Fruit fly (Drosophila melanogaster) whole organism, embryonic: ENCODE data around the gene CG13252.

ENCODE experiments used
- C15 ChIP-seq: fragments of 200-800 bp; sonication (Bioruptor generic); IDR thresholded peaks from 3 replicates; pipeline ENCODE4 v1.3.6; 2022; ENCODE audit warnings: missing biosample characterization, missing genetic modification characterization
- CG10147 ChIP-seq: fragments of 200-800 bp; sonication (Bioruptor generic); optimal IDR thresholded peaks from 2 replicates; lab custom pipeline; 2019; ENCODE audit warnings: missing biosample characterization, mild to moderate bottlenecking, missing genetic modification characterization, moderate library complexity
- CG10462 ChIP-seq: fragments of 200-800 bp; sonication (Bioruptor generic); optimal IDR thresholded peaks from 2 replicates; lab custom pipeline; 2016; ENCODE audit warnings: missing biosample characterization, missing genetic modification characterization
- CG10565 ChIP-seq: fragments of 200-800 bp; sonication (Bioruptor generic); optimal IDR thresholded peaks from 3 replicates; lab custom pipeline; 2016; ENCODE audit warnings: missing biosample characterization, mild to moderate bottlenecking, missing genetic modification characterization
- CG10979 ChIP-seq: fragments of 200-800 bp; sonication (Bioruptor generic); optimal IDR thresholded peaks from 2 replicates; lab custom pipeline; 2018; ENCODE audit warnings: missing biosample characterization, mild to moderate bottlenecking, missing genetic modification characterization, moderate library complexity
- CG11456 ChIP-seq: fragments of 200-800 bp; sonication (Bioruptor generic); IDR thresholded peaks from 3 replicates; pipeline ENCODE4 v1.3.6; 2022; ENCODE audit warnings: missing biosample characterization, missing genetic modification characterization
- CG11560 ChIP-seq: fragments of 200-800 bp; sonication (Bioruptor generic); IDR thresholded peaks from 3 replicates; pipeline ENCODE4 v1.3.6; 2022; ENCODE audit warnings: missing biosample characterization, missing genetic modification characterization
- CG12391 ChIP-seq: fragments of 200-800 bp; sonication (Bioruptor generic); optimal IDR thresholded peaks from 3 replicates; lab custom pipeline; 2018; ENCODE audit warnings: missing biosample characterization, mild to moderate bottlenecking, missing genetic modification characterization, moderate library complexity
- CG13296 ChIP-seq: fragments of 200-800 bp; sonication (Bioruptor generic); optimal IDR thresholded peaks from 3 replicates; lab custom pipeline; 2018; ENCODE audit warnings: missing biosample characterization, mild to moderate bottlenecking, missing genetic modification characterization
- CG14710 ChIP-seq: fragments of 200-800 bp; sonication (Bioruptor generic); optimal IDR thresholded peaks from 3 replicates; lab custom pipeline; 2019; ENCODE audit warnings: missing biosample characterization, mild to moderate bottlenecking, missing genetic modification characterization, moderate library complexity
- CG14860 ChIP-seq: fragments of 200-800 bp; sonication (Bioruptor generic); IDR thresholded peaks from 3 replicates; pipeline ENCODE4 v1.3.6; 2022; ENCODE audit warnings: missing biosample characterization, missing genetic modification characterization; ENCODE audit not compliant: partially characterized antibody
- CG15514 ChIP-seq: fragments of 200-800 bp; sonication (Bioruptor generic); optimal IDR thresholded peaks from 3 replicates; lab custom pipeline; 2017; ENCODE audit warnings: missing biosample characterization, missing genetic modification characterization, mild to moderate bottlenecking, moderate library complexity, missing genetic modification reagents
- CG18262 ChIP-seq: fragments of 200-800 bp; optimal IDR thresholded peaks from 3 replicates; lab custom pipeline; 2019; ENCODE audit warnings: missing biosample characterization, mild to moderate bottlenecking, missing genetic modification characterization, moderate library complexity
- CG2120 ChIP-seq: fragments of 200-800 bp; sonication (Bioruptor generic); optimal IDR thresholded peaks from 3 replicates; lab custom pipeline; 2016; ENCODE audit warnings: missing biosample characterization, missing genetic modification characterization
- CG2678 ChIP-seq: fragments of 200-800 bp; sonication (Bioruptor generic); optimal IDR thresholded peaks from 3 replicates; lab custom pipeline; 2019; ENCODE audit warnings: missing biosample characterization, mild to moderate bottlenecking, missing genetic modification characterization, moderate library complexity
- CG31224 ChIP-seq: fragments of 200-800 bp; sonication (Bioruptor generic); IDR thresholded peaks from 2 replicates; pipeline ENCODE4 v1.3.6; 2022; ENCODE audit warnings: missing biosample characterization, missing genetic modification characterization
- CG34376 ChIP-seq: fragments of 200-800 bp; sonication (Bioruptor generic); optimal IDR thresholded peaks from 2 replicates; lab custom pipeline; 2018; ENCODE audit warnings: missing biosample characterization, mild to moderate bottlenecking, missing genetic modification characterization
- CG34422 ChIP-seq: fragments of 200-800 bp; sonication (Bioruptor generic); IDR thresholded peaks from 3 replicates; pipeline ENCODE4 v1.3.6; 2022; ENCODE audit warnings: missing biosample characterization, missing genetic modification characterization
- CG4617 ChIP-seq: fragments of 200-800 bp; sonication (Bioruptor generic); optimal IDR thresholded peaks from 3 replicates; lab custom pipeline; 2016; ENCODE audit warnings: missing biosample characterization, missing genetic modification characterization, borderline replicate concordance
- CG4820 ChIP-seq: fragments of 200-800 bp; sonication (Bioruptor generic); optimal IDR thresholded peaks from 3 replicates; lab custom pipeline; 2016; ENCODE audit warnings: missing biosample characterization, missing genetic modification characterization
- CG7786 ChIP-seq: fragments of 200-800 bp; sonication (Bioruptor generic); optimal IDR thresholded peaks from 2 replicates; lab custom pipeline; 2016; ENCODE audit warnings: missing biosample characterization, missing genetic modification characterization
- CG7963 ChIP-seq: fragments of 200-800 bp; sonication (Bioruptor generic); IDR thresholded peaks from 3 replicates; pipeline ENCODE4 v1.3.6; 2022; ENCODE audit warnings: missing biosample characterization, missing genetic modification characterization; ENCODE audit not compliant: partially characterized antibody
- CG9727 ChIP-seq: fragments of 200-800 bp; sonication (Bioruptor generic); optimal IDR thresholded peaks from 3 replicates; lab custom pipeline; 2017; ENCODE audit warnings: missing biosample characterization, mild to moderate bottlenecking, missing genetic modification characterization
- Dref ChIP-seq: fragments of 200-800 bp; sonication (Bioruptor generic); IDR thresholded peaks from 2 replicates; pipeline ENCODE4 v1.3.6; 2022; ENCODE audit warnings: missing biosample characterization, missing genetic modification characterization
- E2f2 ChIP-seq: fragments of 200-800 bp; sonication (Bioruptor generic); IDR thresholded peaks from 2 replicates; pipeline ENCODE4 v1.3.6; 2022; ENCODE audit warnings: missing biosample characterization, missing genetic modification characterization
- Gug ChIP-seq: fragments of 200-800 bp; sonication (Bioruptor generic); IDR thresholded peaks from 4 replicates; pipeline ENCODE4 v1.3.6; 2022; ENCODE audit warnings: missing biosample characterization, missing genetic modification characterization
- HHEX ChIP-seq: fragments of 200-800 bp; sonication (Bioruptor generic); optimal IDR thresholded peaks from 3 replicates; lab custom pipeline; 2017; ENCODE audit warnings: missing biosample characterization, mild to moderate bottlenecking, missing genetic modification characterization, missing genetic modification reagents
- Hmr ChIP-seq: fragments of 200-800 bp; sonication (Bioruptor generic); optimal IDR thresholded peaks from 3 replicates; lab custom pipeline; 2017; ENCODE audit warnings: mild to moderate bottlenecking, missing biosample characterization, missing genetic modification reagents, missing genetic modification characterization
- MBD-R2 ChIP-seq: fragments of 200-800 bp; sonication (Bioruptor generic); IDR thresholded peaks from 2 replicates; pipeline ENCODE4 v1.3.6; 2022; ENCODE audit warnings: missing biosample characterization, missing genetic modification characterization
- Mrtf ChIP-seq: fragments of 200-800 bp; sonication (Bioruptor generic); IDR thresholded peaks from 3 replicates; pipeline ENCODE4 v1.3.6; 2022; ENCODE audit warnings: missing biosample characterization, missing genetic modification characterization
- Nf-YB ChIP-seq: fragments of 200-800 bp; sonication (Bioruptor generic); optimal IDR thresholded peaks from 3 replicates; lab custom pipeline; 2019; ENCODE audit warnings: missing biosample characterization, mild to moderate bottlenecking, missing genetic modification characterization, moderate library complexity
- Opbp ChIP-seq: fragments of 200-800 bp; sonication (Bioruptor generic); IDR thresholded peaks from 3 replicates; pipeline ENCODE4 v1.3.6; 2022; ENCODE audit warnings: missing biosample characterization, missing genetic modification characterization; ENCODE audit not compliant: partially characterized antibody
- Vsx1 ChIP-seq: fragments of 200-800 bp; sonication (Bioruptor generic); optimal IDR thresholded peaks from 2 replicates; lab custom pipeline; 2017; ENCODE audit warnings: missing biosample characterization, mild to moderate bottlenecking, missing genetic modification characterization, missing genetic modification reagents
- br ChIP-seq: fragments of >200 bp; optimal IDR thresholded peaks from 2 replicates; lab custom pipeline; 2017
- chn ChIP-seq: fragments of 200-800 bp; sonication (Bioruptor generic); optimal IDR thresholded peaks from 2 replicates; lab custom pipeline; 2016; ENCODE audit warnings: missing biosample characterization, missing genetic modification characterization
- ems ChIP-seq: fragments of 200-800 bp; sonication (Bioruptor generic); optimal IDR thresholded peaks from 3 replicates; lab custom pipeline; 2016; ENCODE audit warnings: missing biosample characterization, missing genetic modification characterization
- gem ChIP-seq: fragments of 200-800 bp; sonication (Bioruptor generic); optimal IDR thresholded peaks from 2 replicates; lab custom pipeline; 2019; ENCODE audit warnings: missing biosample characterization, mild to moderate bottlenecking, missing genetic modification characterization, moderate library complexity
- gfzf ChIP-seq: fragments of 200-800 bp; sonication (Bioruptor generic); optimal IDR thresholded peaks from 2 replicates; lab custom pipeline; 2016; ENCODE audit warnings: missing biosample characterization, mild to moderate bottlenecking, missing genetic modification characterization, moderate library complexity
- hbn ChIP-seq: fragments of 200-800 bp; sonication (Bioruptor generic); IDR thresholded peaks from 2 replicates; pipeline ENCODE4 v1.3.6; 2022; ENCODE audit warnings: missing biosample characterization, missing genetic modification characterization; ENCODE audit not compliant: partially characterized antibody
- inv ChIP-seq: fragments of 200-800 bp; sonication (Bioruptor generic); IDR thresholded peaks from 2 replicates; pipeline ENCODE4 v1.3.6; 2022; ENCODE audit warnings: missing biosample characterization, missing genetic modification characterization; ENCODE audit not compliant: partially characterized antibody
- lola ChIP-seq, 3 experiments: fragments of >200 bp in 2 of 3; fragments of 200-800 bp in 1 of 3; sonication (Bioruptor generic) in 1 of 3; optimal IDR thresholded peaks; 2 replicates each; lab custom pipeline; 2017 to 2019; ENCODE audit warnings: missing biosample characterization in 3 of 3, missing genetic modification characterization in 3 of 3, mild to moderate bottlenecking in 1 of 3, moderate library complexity in 1 of 3
- maf-S ChIP-seq: fragments of 200-800 bp; sonication (Bioruptor generic); optimal IDR thresholded peaks from 2 replicates; lab custom pipeline; 2016; ENCODE audit warnings: missing biosample characterization, missing genetic modification characterization
- odd ChIP-seq: fragments of 200-800 bp; sonication (Bioruptor generic); optimal IDR thresholded peaks from 2 replicates; lab custom pipeline; 2017; ENCODE audit warnings: missing biosample characterization, mild to moderate bottlenecking, missing genetic modification characterization
- prd ChIP-seq, 3 experiments: fragments of >200 bp in 2 of 3; fragments of 200-800 bp in 1 of 3; sonication (Bioruptor generic) in 1 of 3; optimal IDR thresholded peaks in 2 of 3; IDR thresholded peaks in 1 of 3; 2 replicates in 2 of 3; 3 replicates in 1 of 3; pipeline versions ENCODE4 v1.3.6 to Lab custom; 2017 to 2022; ENCODE audit warnings: missing biosample characterization in 1 of 3, missing genetic modification characterization in 1 of 3
- rib ChIP-seq: fragments of 200-800 bp; sonication (Bioruptor generic); IDR thresholded peaks from 2 replicates; pipeline ENCODE4 v1.3.6; 2022; ENCODE audit warnings: missing biosample characterization, missing genetic modification characterization
- sens ChIP-seq: fragments of 200-800 bp; sonication (Bioruptor generic); peaks from one replicate; lab custom pipeline; 2016; ENCODE audit warnings: missing biosample characterization, missing genetic modification characterization
- stc ChIP-seq: fragments of 200-800 bp; sonication (Bioruptor generic); IDR thresholded peaks from 2 replicates; pipeline ENCODE4 v1.3.6; 2022; ENCODE audit warnings: missing biosample characterization, missing genetic modification characterization
- wor ChIP-seq: fragments of 200-800 bp; sonication (Bioruptor generic); IDR thresholded peaks from 2 replicates; pipeline ENCODE4 v1.3.6; 2022; ENCODE audit warnings: missing biosample characterization, missing genetic modification characterization

CG13252 gene

DNA sequence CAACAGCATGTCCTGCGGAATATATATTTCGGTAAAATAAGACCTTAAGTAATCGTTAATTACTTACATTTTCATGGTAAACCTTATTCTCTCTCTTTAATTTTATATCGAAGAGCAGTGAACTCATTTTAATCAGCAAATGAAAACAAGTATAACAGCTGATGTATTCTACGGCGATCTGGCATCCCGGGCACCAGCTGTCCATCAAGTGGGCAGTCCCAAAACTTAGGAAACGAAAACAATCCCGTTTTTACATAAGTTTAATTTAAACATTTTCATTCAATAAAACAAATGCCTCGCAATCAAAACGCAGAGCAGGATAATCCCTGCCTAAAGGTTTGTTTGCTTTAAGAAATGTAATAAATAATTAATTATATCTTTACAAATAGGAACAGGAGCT lies 39.0 kb downstream of the CG13252 start, which contains the start of the genes CG4074 and CG4186 (continued):
- TF ChIP-seq CG12391 (tag; lab: Kevin White, UChicago) (peak; percentile 9), CG2678 (no peak), Gug (GFP tag; lab: Robert Waterston, UW) (no peak), gem (tag; lab: Kevin White, UChicago) (no peak), wor (no peak), E2f2 (no peak), hbn (GFP tag; lab: Robert Waterston, UW) (peak; percentile 45; the same call in 1 of the 2 replicates), stc (no peak), sens (GFP tag; lab: Kevin White, UChicago) (no peak), C15 (GFP tag; lab: Robert Waterston, UW) (no peak), Nf-YB (GFP tag; lab: Kevin White, UChicago) (peak; percentile 52), br (no peak), CG34376 (GFP tag; lab: Kevin White, UChicago) (peak; percentile 9), CG34422 (GFP tag; lab: Robert Waterston, UW) (peak; percentile 25; the same call in 1 of the 3 replicates), CG4617 (GFP tag; lab: Kevin White, UChicago) (peak; percentile 37), CG15514 (peak; percentile 31), odd (no peak), CG11456 (no peak), inv (GFP tag; lab: Robert Waterston, UW) (no peak), CG11560 (tag; lab: Robert Waterston, UW) (no peak), CG10565 (no peak), HHEX (GFP tag; lab: Kevin White, UChicago) (no peak), CG7963 (GFP tag; lab: Robert Waterston, UW) (no peak), ems (GFP tag; lab: Kevin White, UChicago) (no peak), maf-S (GFP tag; lab: Kevin White, UChicago) (no peak), CG10979 (peak; percentile 4), MBD-R2 (GFP tag; lab: Robert Waterston, UW) (peak; percentile 96), Dref (GFP tag; lab: Robert Waterston, UW) (no peak; the same call in 1 of the 2 replicates), rib (GFP tag; lab: Robert Waterston, UW) (no peak)

DNA sequence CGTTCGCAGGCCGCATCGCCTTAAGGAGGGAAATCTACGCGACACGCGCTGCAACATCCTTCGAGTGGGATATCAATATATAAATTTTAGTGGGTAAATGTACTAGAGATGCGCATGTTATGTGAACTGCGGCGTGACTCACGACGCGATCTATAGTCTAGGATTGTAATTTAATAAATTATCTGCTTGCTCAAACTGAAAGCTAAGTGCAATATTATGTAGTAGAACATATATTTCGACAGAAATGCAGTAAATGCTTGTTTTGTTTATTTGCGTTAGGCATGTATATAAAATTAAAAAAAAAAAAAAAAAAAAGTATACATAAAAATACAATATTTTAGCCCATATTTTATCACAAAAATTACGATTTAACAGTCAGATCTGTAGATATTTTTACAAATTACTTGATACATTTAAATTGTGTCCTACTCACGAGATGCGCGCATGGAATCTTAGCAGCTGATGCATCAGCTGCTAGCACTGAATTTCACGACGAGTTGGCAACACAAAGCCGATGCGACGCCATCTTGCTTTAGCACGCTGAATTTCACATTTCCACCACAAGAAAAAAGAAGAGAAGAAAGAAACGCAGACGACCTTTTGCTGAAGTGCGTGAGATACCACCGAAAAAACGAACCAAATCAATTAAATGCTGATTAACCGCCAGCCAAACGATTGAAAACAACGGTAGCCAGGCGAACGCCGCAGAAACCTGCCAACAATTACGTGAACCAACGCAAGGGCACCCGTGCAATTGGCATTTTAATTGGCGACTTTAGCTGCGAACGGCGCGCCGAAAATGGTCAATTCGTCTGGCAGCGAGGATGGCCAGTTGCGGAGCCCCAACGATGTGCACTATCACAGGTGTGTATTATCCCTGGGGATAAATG lies 40.9 kb downstream of the CG13252 start, which contains the start of the genes CG4042 and Pitslre:
Gene CG4042 (minus strand): TSS at position 507 of the 890 bp plus-strand sequence.
Gene Pitslre (plus strand): TSS at position 528 of the 890 bp plus-strand sequence.
- TF ChIP-seq CG10147 (peak; percentile 11), Vsx1 (no peak), CG10462 (peak; percentile 30), CG9727 (GFP tag; lab: Kevin White, UChicago) (no peak), Mrtf (no peak), chn (GFP tag; lab: Kevin White, UChicago) (peak; percentile 29), MBD-R2 (GFP tag; lab: Robert Waterston, UW) (peak; percentile 64), CG18262 (tag; lab: Kevin White, UChicago) (peak; percentile 28), CG4820 (GFP tag; lab: Kevin White, UChicago) (peak; percentile 37), CG13296 (GFP tag; lab: Kevin White, UChicago) (peak; percentile 47), CG14710 (peak; percentile 37), Opbp (GFP tag; lab: Robert Waterston, UW) (peak; percentile 23; the same call in 1 of the 3 replicates), lola (GFP tag; optimal IDR thresholded peaks at IDR 0.05; lab: Kevin White, UChicago) (peak in 1 of 3 experiments; percentile 20), CG2678 (peak; percentile 43), CG7786 (GFP tag; lab: Kevin White, UChicago) (no peak), prd (optimal IDR thresholded peaks at IDR 0.05; lab: Kevin White, UChicago) (no peak), prd (GFP tag; IDR thresholded peaks at IDR 0.05; lab: Robert Waterston, UW) (no peak), CG2120 (GFP tag; lab: Kevin White, UChicago) (peak; percentile 66), gfzf (GFP tag; lab: Kevin White, UChicago) (no peak), CG31224 (GFP tag; lab: Robert Waterston, UW) (peak; percentile 33; the same call in 1 of the 2 replicates), CG14860 (GFP tag; lab: Robert Waterston, UW) (peak; percentile 56; the same call in 1 of the 3 replicates), Hmr (GFP tag; lab: Kevin White, UChicago) (peak; percentile 25)
